Worm (Caenorhabditis elegans): ENCODE data around the gene clec-32.

The clec-32 gene

DNA sequence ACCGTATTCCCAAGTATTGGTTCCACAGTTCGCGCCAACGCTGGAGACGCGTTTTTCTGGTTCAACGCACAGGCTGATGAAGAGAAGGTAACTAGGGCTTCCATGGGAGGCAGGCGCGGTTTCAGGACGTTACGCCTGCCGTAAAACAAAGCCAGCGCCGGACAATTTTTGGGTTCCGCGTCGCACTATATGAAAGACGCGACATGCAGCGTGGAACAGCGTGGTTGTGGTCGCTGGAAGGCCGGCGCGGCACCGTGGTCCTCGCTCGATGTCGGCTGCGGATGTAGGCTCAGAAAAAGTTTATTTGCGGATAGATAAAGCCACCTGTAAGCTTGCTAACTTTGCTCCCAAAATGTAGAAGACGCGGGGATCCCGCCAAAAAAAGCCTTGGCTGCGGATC lies 23.2 kb downstream of the clec-32 start:
- no peak for TF ChIP-seq dve-1 (tag; optimal IDR thresholded peaks at IDR 0.05; ENCODE audit: insufficient read depth)
- TF ChIP-seq set-16 (GFP tag; IDR thresholded peaks at IDR 0.05), result peak; percentile 59

DNA sequence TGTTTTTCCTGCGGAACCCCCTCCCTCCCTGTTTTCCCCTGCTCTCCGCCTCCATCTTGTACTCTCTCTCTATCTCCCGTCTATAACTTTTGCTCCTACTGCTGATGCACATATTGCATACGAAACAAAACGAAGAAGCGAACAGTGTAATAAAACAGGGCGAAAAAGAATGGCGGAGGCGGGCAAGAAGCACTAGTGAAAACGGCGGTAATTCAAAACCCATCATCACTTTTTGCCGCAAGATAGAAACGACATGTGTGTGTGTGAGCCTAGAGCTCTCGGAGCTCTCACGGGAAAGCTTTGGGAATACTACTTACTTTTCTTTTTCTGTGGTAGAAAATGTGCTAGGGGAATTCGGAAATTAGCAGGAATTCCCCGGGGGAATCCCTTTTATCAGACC lies 25.5 kb downstream of the clec-32 start:
- peak; percentile 13 for TF ChIP-seq hlh-11 (tag; optimal IDR thresholded peaks at IDR 0.05)
- peak in 1 of 2 experiments; percentile 91 for TF ChIP-seq unc-62 (GFP tag; optimal IDR thresholded peaks at IDR 0.05 in 1 of 2)
- no peak for TF ChIP-seq unc-62 (tag; optimal IDR thresholded peaks at IDR 0.05)
- TF ChIP-seq ces-1 (GFP tag; optimal IDR thresholded peaks at IDR 0.05), result no peak
- TF ChIP-seq ama-1 (optimal IDR thresholded peaks at IDR 0.05), result no peak

DNA sequence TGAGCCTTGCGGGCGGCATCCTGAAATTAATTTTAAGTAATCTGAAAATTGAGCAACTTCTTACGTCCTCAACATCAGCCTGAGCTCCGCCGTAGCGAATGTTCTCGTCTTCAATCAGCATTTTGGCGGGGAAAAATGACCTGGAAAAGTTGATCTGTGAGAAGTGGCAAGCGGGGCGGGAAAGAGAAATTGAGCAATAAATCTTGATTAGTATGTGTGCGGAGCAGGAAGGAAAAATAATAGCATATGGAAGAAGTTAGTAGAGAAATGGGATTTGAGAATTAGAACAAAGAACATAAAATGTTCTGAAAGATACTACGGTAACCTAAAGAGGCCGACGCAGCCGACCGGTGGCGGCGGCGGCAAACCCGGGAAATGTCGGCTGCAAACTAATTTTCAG lies 26.6 kb downstream of the clec-32 start, which contains the start of gene tni-3:
tni-3 (minus strand) TSS at position 140 of the 400 bp plus-strand sequence.
- no peak for TF ChIP-seq nhr-6 (tag; optimal IDR thresholded peaks at IDR 0.05)
- TF ChIP-seq lir-3 (tag; optimal IDR thresholded peaks at IDR 0.05), result no peak
- TF ChIP-seq hif-1 (tag; optimal IDR thresholded peaks at IDR 0.05), result no peak
- no peak for TF ChIP-seq dmd-8 (GFP tag; IDR thresholded peaks at IDR 0.05)
- TF ChIP-seq pha-4 (GFP tag; IDR thresholded peaks at IDR 0.05), result no peak
- TF ChIP-seq pha-4 (tag; optimal IDR thresholded peaks at IDR 0.05), result no peak
- TF ChIP-seq lim-7 (GFP tag; IDR thresholded peaks at IDR 0.05), result no peak
- no peak for TF ChIP-seq dve-1 (tag; optimal IDR thresholded peaks at IDR 0.05; ENCODE audit: insufficient read depth)
- TF ChIP-seq ztf-11 (tag; optimal IDR thresholded peaks at IDR 0.05), result no peak

DNA sequence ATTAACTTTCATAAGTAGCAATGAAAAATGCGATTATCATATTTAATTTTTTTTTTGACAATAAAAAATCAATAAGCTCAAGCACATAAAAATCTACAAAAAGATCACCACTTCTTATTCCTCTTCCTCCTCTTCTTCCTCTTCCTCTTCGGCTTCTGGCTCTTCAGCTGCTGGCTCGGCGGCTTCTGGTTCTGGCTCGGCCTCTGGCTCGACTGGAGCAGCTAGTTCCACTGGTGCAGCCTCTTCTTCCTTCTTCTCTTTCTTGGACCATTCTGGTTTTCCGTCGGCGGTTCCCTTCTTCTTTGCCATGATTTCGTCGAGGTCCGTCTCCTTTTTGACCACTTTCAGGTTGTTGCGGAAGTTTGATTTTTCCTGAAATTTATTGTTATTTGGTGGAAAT lies 27.9 kb downstream of the clec-32 start:
- TF ChIP-seq nhr-41 (GFP tag; IDR thresholded peaks at IDR 0.05), result no peak
- TF ChIP-seq set-16 (GFP tag; IDR thresholded peaks at IDR 0.05), result peak; percentile 86
- TF ChIP-seq mdl-1 (tag; optimal IDR thresholded peaks at IDR 0.05), result no peak
- no peak for TF ChIP-seq nhr-10 (tag; optimal IDR thresholded peaks at IDR 0.05)
- no peak for TF ChIP-seq pha-4 (GFP tag; IDR thresholded peaks at IDR 0.05)
- no peak for TF ChIP-seq pha-4 (tag; optimal IDR thresholded peaks at IDR 0.05)

DNA sequence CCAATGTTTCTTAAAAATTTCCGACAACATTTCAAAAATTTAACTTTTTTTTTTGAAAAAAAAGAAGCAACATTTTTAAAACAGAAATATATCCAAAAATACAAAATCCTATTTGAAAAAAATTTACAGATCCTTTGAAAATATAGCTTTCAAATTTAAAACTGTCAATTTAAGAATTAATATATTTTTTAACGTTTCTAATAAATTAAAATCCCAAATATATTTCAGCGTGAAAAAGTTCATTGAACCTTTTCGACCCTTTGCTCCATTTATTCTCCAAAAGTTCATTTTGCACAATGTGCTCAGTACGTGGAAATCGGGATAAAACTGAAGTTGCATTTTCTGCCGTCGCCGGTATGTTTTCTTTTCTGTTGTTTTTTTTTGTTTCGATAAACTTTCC lies 28.8 kb downstream of the clec-32 start, which contains the start of gene phy-3:
phy-3 (plus strand) TSS at position 301 of the 400 bp plus-strand sequence.
- TF ChIP-seq ztf-7 (tag; optimal IDR thresholded peaks at IDR 0.05) (no peak), D1046.2 (GFP tag; IDR thresholded peaks at IDR 0.05) (no peak), nhr-76 (tag; optimal IDR thresholded peaks at IDR 0.05) (no peak), nhr-6 (tag; optimal IDR thresholded peaks at IDR 0.05) (no peak), saeg-2 (GFP tag; IDR thresholded peaks at IDR 0.05) (no peak), dmd-9 (GFP tag; IDR thresholded peaks at IDR 0.05) (no peak), fos-1 (tag; optimal IDR thresholded peaks at IDR 0.05) (no peak), nhr-28 (tag; optimal IDR thresholded peaks at IDR 0.05) (no peak), snpc-1.2 (GFP tag; IDR thresholded peaks at IDR 0.05) (no peak), daf-19 (GFP tag; conservative IDR thresholded peaks at IDR 0.05) (no peak), Y105C5A.15 (GFP tag; IDR thresholded peaks at IDR 0.05) (no peak), mxl-2 (GFP tag; conservative IDR thresholded peaks at IDR 0.05) (no peak), hmg-1.1 (GFP tag; IDR thresholded peaks at IDR 0.05) (no peak)

DNA sequence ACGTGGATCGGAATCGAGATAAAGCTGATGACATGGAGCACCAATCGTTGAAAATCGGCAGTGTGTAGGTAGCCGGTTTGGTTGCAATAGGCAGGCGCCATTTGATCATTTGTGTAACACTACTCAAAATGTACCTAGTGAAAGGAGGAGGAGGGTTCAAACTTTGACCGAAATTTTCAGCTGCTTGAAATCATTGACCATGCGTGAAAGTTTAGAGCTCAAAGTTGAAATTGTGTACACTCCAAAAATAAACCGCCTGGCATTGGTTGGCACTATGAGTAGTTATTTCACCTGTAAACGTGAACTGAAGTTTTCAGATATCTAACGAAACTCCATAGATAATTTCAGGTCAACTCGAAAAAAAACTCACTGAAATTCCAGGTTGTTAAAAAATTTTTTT lies 29.7 kb downstream of the clec-32 start, which contains the start of gene srh-215:
srh-215 (minus strand) TSS at position 101 of the 400 bp plus-strand sequence.
- TF ChIP-seq set-16 (GFP tag; IDR thresholded peaks at IDR 0.05) (no peak), lsy-2 (tag; optimal IDR thresholded peaks at IDR 0.05) (no peak), Y75B8A.6 (GFP tag; IDR thresholded peaks at IDR 0.05) (no peak), cey-2 (tag; optimal IDR thresholded peaks at IDR 0.05; ENCODE audit: borderline replicate concordance, insufficient read depth) (no peak), ceh-32 (tag; optimal IDR thresholded peaks at IDR 0.05; ENCODE audit: poor library complexity) (no peak), fos-1 (tag; optimal IDR thresholded peaks at IDR 0.05) (no peak), F49E8.2 (tag; optimal IDR thresholded peaks at IDR 0.05; ENCODE audit: borderline replicate concordance) (no peak), ZK337.2 (GFP tag; IDR thresholded peaks at IDR 0.05) (no peak), vab-7 (GFP tag; IDR thresholded peaks at IDR 0.05) (no peak), unc-62 (GFP tag; optimal IDR thresholded peaks at IDR 0.05 in 1 of 2) (no peak), unc-62 (tag; optimal IDR thresholded peaks at IDR 0.05) (no peak), D1046.2 (GFP tag; IDR thresholded peaks at IDR 0.05) (no peak), mep-1 (tag; optimal IDR thresholded peaks at IDR 0.05) (no peak), nhr-111 (GFP tag; optimal IDR thresholded peaks at IDR 0.05) (no peak), ceh-28 (tag; optimal IDR thresholded peaks at IDR 0.05) (no peak), nhr-11 (tag; optimal IDR thresholded peaks at IDR 0.05) (no peak)
